Fruit fly (Drosophila melanogaster) whole organism, wandering third instar larva: ENCODE data around the gene CG9356.

ENCODE experiments used
- Abd-B ChIP-seq: fragments of >200 bp; optimal IDR thresholded peaks from 2 replicates; lab custom pipeline; 2017; ENCODE audit warnings: missing biosample characterization, missing genetic modification characterization
- CG32264 ChIP-seq: fragments of 200-800 bp; sonication (Bioruptor generic); optimal IDR thresholded peaks from 2 replicates; lab custom pipeline; 2016; ENCODE audit warnings: missing biosample characterization, missing genetic modification characterization
- CG9705 ChIP-seq: fragments of 200-800 bp; sonication (Bioruptor generic); optimal IDR thresholded peaks from 2 replicates; lab custom pipeline; 2018; ENCODE audit warnings: missing biosample characterization, mild to moderate bottlenecking, missing genetic modification characterization
- CrebA ChIP-seq: fragments of 200-800 bp; sonication (Bioruptor generic); optimal IDR thresholded peaks from 2 replicates; lab custom pipeline; 2016; ENCODE audit warnings: missing biosample characterization, mild to moderate bottlenecking, missing genetic modification characterization, borderline replicate concordance
- Dfd ChIP-seq: fragments of >200 bp; optimal IDR thresholded peaks from 2 replicates; lab custom pipeline; 2017; ENCODE audit warnings: missing biosample characterization, missing genetic modification characterization
- Dif ChIP-seq: fragments of 200-275, 200-300 bp; sonication (Bioruptor generic); optimal IDR thresholded peaks from 2 replicates; lab custom pipeline; 2018; ENCODE audit warnings: missing biosample characterization, missing genetic modification characterization; ENCODE audit not compliant: partially characterized antibody
- GATAd ChIP-seq: sonication (Bioruptor generic); optimal IDR thresholded peaks from 2 replicates; lab custom pipeline; 2016; ENCODE audit warnings: missing biosample characterization, missing genetic modification characterization
- HLH106 ChIP-seq: fragments of 200-800 bp; optimal IDR thresholded peaks from 3 replicates; lab custom pipeline; 2019; ENCODE audit warnings: missing biosample characterization, mild to moderate bottlenecking, missing genetic modification characterization, moderate library complexity
- Hnf4 ChIP-seq: fragments of 200-800 bp; sonication (Bioruptor generic); optimal IDR thresholded peaks from 2 replicates; lab custom pipeline; 2016; ENCODE audit warnings: missing biosample characterization, mild to moderate bottlenecking, missing genetic modification characterization
- Hr78 ChIP-seq: fragments of >200 bp; optimal IDR thresholded peaks from 2 replicates; lab custom pipeline; 2017; ENCODE audit warnings: missing biosample characterization, missing genetic modification characterization
- Jra ChIP-seq: sonication (Bioruptor generic); optimal IDR thresholded peaks from 2 replicates; lab custom pipeline; 2016; ENCODE audit warnings: missing biosample characterization, missing genetic modification characterization
- Mio ChIP-seq: sonication (Bioruptor generic); optimal IDR thresholded peaks from 2 replicates; lab custom pipeline; 2016; ENCODE audit warnings: missing biosample characterization, missing genetic modification characterization
- Myc ChIP-seq: fragments of >200 bp; optimal IDR thresholded peaks from 2 replicates; lab custom pipeline; 2017
- N ChIP-seq: fragments of >200 bp; optimal IDR thresholded peaks from 2 replicates; lab custom pipeline; 2018; ENCODE audit warnings: missing biosample characterization, missing external identifiers, missing genetic modification characterization
- OdsH ChIP-seq: fragments of 200-800 bp; sonication (Bioruptor generic); optimal IDR thresholded peaks from 2 replicates; lab custom pipeline; 2016; ENCODE audit warnings: missing biosample characterization, mild to moderate bottlenecking, missing genetic modification characterization
- Rel ChIP-seq, 2 experiments: fragments of 200-800 bp; sonication (Bioruptor generic) in 1 of 2; optimal IDR thresholded peaks; 2 replicates in 1 of 2; 3 replicates in 1 of 2; lab custom pipeline; 2016 to 2019; ENCODE audit warnings: mild to moderate bottlenecking in 2 of 2, missing biosample characterization in 2 of 2, missing genetic modification characterization in 2 of 2, moderate library complexity in 1 of 2
- Sp1 ChIP-seq: fragments of 200-800 bp; sonication (Bioruptor generic); optimal IDR thresholded peaks from 3 replicates; lab custom pipeline; 2019; ENCODE audit warnings: missing biosample characterization, mild to moderate bottlenecking, missing genetic modification characterization, moderate library complexity
- Vsx2 ChIP-seq: fragments of 200-300, 225-300 bp; sonication (Bioruptor generic); optimal IDR thresholded peaks from 2 replicates; lab custom pipeline; 2018; ENCODE audit warnings: missing biosample characterization, missing genetic modification characterization; ENCODE audit not compliant: partially characterized antibody
- br ChIP-seq: fragments of 200-800 bp; sonication (Bioruptor generic); optimal IDR thresholded peaks from 2 replicates; lab custom pipeline; 2016; ENCODE audit warnings: missing biosample characterization, missing genetic modification characterization
- brk ChIP-seq: fragments of 200-800 bp; sonication (Bioruptor generic); optimal IDR thresholded peaks from 2 replicates; lab custom pipeline; 2016; ENCODE audit warnings: missing biosample characterization, mild to moderate bottlenecking, missing genetic modification characterization
- dl ChIP-seq, 2 experiments: fragments of 175-275, 200-275 bp in 1 of 2; fragments of 200-275 bp in 1 of 2; sonication (Bioruptor generic); optimal IDR thresholded peaks; lab custom pipeline; 2018; ENCODE audit warnings: mild to moderate bottlenecking in 2 of 2, missing biosample characterization in 2 of 2, missing genetic modification characterization in 2 of 2, moderate library complexity in 2 of 2; ENCODE audit not compliant: partially characterized antibody in 2 of 2, insufficient read depth in 1 of 2
- dmrt93B ChIP-seq: fragments of 200-800 bp; sonication (Bioruptor generic); optimal IDR thresholded peaks from 2 replicates; lab custom pipeline; 2018; ENCODE audit warnings: missing biosample characterization, mild to moderate bottlenecking, missing genetic modification characterization
- dsf ChIP-seq: sonication (Bioruptor generic); optimal IDR thresholded peaks from 2 replicates; lab custom pipeline; 2016; ENCODE audit warnings: missing biosample characterization, missing genetic modification characterization, borderline replicate concordance
- ey ChIP-seq: fragments of 200-800 bp; sonication (Bioruptor generic); optimal IDR thresholded peaks from 2 replicates; lab custom pipeline; 2016; ENCODE audit warnings: missing biosample characterization, missing genetic modification characterization
- foxo ChIP-seq, 2 experiments: fragments of 200-800 bp; sonication (Bioruptor generic); optimal IDR thresholded peaks; 2 replicates in 1 of 2; 3 replicates in 1 of 2; lab custom pipeline; 2016 to 2017; ENCODE audit warnings: missing biosample characterization in 2 of 2, missing genetic modification characterization in 2 of 2
- fru ChIP-seq: fragments of 200-800 bp; sonication (Bioruptor generic); optimal IDR thresholded peaks from 3 replicates; lab custom pipeline; 2016; ENCODE audit warnings: missing biosample characterization, mild to moderate bottlenecking, missing genetic modification characterization
- h ChIP-seq: fragments of 200-800 bp; sonication (Bioruptor generic); optimal IDR thresholded peaks from 3 replicates; lab custom pipeline; 2016; ENCODE audit warnings: missing biosample characterization, mild to moderate bottlenecking, missing genetic modification characterization
- jim ChIP-seq: fragments of 175-275, 200-325 bp; sonication (Bioruptor generic); optimal IDR thresholded peaks from 2 replicates; lab custom pipeline; 2016; ENCODE audit warnings: missing biosample characterization, mild to moderate bottlenecking, missing genetic modification characterization
- lola ChIP-seq: fragments of >200 bp; optimal IDR thresholded peaks from 2 replicates; lab custom pipeline; 2017; ENCODE audit warnings: missing biosample characterization, missing genetic modification characterization
- pan ChIP-seq: fragments of >200 bp; optimal IDR thresholded peaks from 2 replicates; lab custom pipeline; 2017
- psq ChIP-seq: fragments of 200-800 bp; sonication (Bioruptor generic); optimal IDR thresholded peaks from 3 replicates; lab custom pipeline; 2017; ENCODE audit warnings: missing biosample characterization, mild to moderate bottlenecking, missing genetic modification characterization, moderate library complexity
- rgr ChIP-seq: fragments of 200-800 bp; sonication (Bioruptor generic); optimal IDR thresholded peaks from 3 replicates; lab custom pipeline; 2016; ENCODE audit warnings: missing biosample characterization, mild to moderate bottlenecking, missing genetic modification characterization
- sage ChIP-seq: fragments of 200-800 bp; sonication (Bioruptor generic); optimal IDR thresholded peaks from 2 replicates; lab custom pipeline; 2016; ENCODE audit warnings: missing biosample characterization, mild to moderate bottlenecking, missing genetic modification characterization
- sv ChIP-seq: fragments of 200-800 bp; sonication (Bioruptor generic); optimal IDR thresholded peaks from 3 replicates; lab custom pipeline; 2016; ENCODE audit warnings: missing biosample characterization, missing genetic modification characterization
- tai ChIP-seq: sonication (Bioruptor generic); optimal IDR thresholded peaks from 2 replicates; lab custom pipeline; 2016; ENCODE audit warnings: missing biosample characterization, missing genetic modification characterization
- usp ChIP-seq: fragments of >200 bp; optimal IDR thresholded peaks from 2 replicates; lab custom pipeline; 2017; ENCODE audit warnings: missing biosample characterization, missing genetic modification characterization
- woc ChIP-seq: sonication (Bioruptor generic); optimal IDR thresholded peaks from 2 replicates; lab custom pipeline; 2016; ENCODE audit warnings: missing biosample characterization, mild to moderate bottlenecking, missing genetic modification characterization

CG9356 gene

dm6 chr3R:9433774-9434173 lies 29.7 kb upstream of the CG9356 start:
- TF ChIP-seq rgr (no peak), h (GFP tag; lab: Kevin White, UChicago) (no peak), brk (GFP tag; lab: Kevin White, UChicago) (no peak), Vsx2 (no peak), CG9705 (GFP tag; lab: Kevin White, UChicago) (no peak), HLH106 (tag; lab: Kevin White, UChicago) (no peak), br (GFP tag; lab: Kevin White, UChicago) (no peak), Hnf4 (no peak), jim (GFP tag; lab: Kevin White, UChicago) (no peak), N (GFP tag; lab: Kevin White, UChicago) (no peak), tai (GFP tag; lab: Kevin White, UChicago) (no peak), psq (no peak), sv (GFP tag; lab: Kevin White, UChicago) (no peak), Dif (GFP tag; lab: Kevin White, UChicago) (no peak)

- no peak for TF ChIP-seq dsf (GFP tag; lab: Kevin White, UChicago)
- no peak for TF ChIP-seq Dfd (GFP tag; lab: Kevin White, UChicago)
- TF ChIP-seq sage (GFP tag; lab: Kevin White, UChicago), result no peak
- TF ChIP-seq Hnf4, result no peak
- TF ChIP-seq Hr78 (GFP tag; lab: Kevin White, UChicago), result no peak
- no peak for TF ChIP-seq sv (GFP tag; lab: Kevin White, UChicago)
- TF ChIP-seq rgr, result no peak
- TF ChIP-seq fru, result no peak
- no peak for TF ChIP-seq HLH106 (tag; lab: Kevin White, UChicago)
- TF ChIP-seq CrebA (GFP tag; lab: Kevin White, UChicago), result no peak
- no peak for TF ChIP-seq ey
- no peak for TF ChIP-seq Abd-B (GFP tag; lab: Kevin White, UChicago)
- no peak for TF ChIP-seq GATAd (GFP tag; lab: Kevin White, UChicago)
- no peak for TF ChIP-seq lola
- no peak for TF ChIP-seq Jra (GFP tag; lab: Kevin White, UChicago)
- TF ChIP-seq Vsx2, result no peak
- TF ChIP-seq tai (GFP tag; lab: Kevin White, UChicago), result no peak
- no peak for TF ChIP-seq h (GFP tag; lab: Kevin White, UChicago)
- no peak for TF ChIP-seq woc (GFP tag; lab: Kevin White, UChicago)
- no peak for TF ChIP-seq N (GFP tag; lab: Kevin White, UChicago)
Observed at dm6 chr3R:9433270-9433669, 29.2 kb upstream of the CG9356 start.

- TF ChIP-seq rgr (peak; percentile 30), fru (peak; percentile 47), foxo (GFP tag; optimal IDR thresholded peaks at IDR 0.05; lab: Kevin White, UChicago) (peak in 1 of 2 experiments; percentile 50), Rel (GFP tag; optimal IDR thresholded peaks at IDR 0.05; lab: Kevin White, UChicago) (no peak), Rel (tag; optimal IDR thresholded peaks at IDR 0.05; lab: Kevin White, UChicago) (no peak), Hnf4 (no peak), OdsH (GFP tag; lab: Kevin White, UChicago) (peak; percentile 36), sv (GFP tag; lab: Kevin White, UChicago) (peak; percentile 1), psq (peak; percentile 3), Mio (no peak), ey (peak; percentile 40)
Observed at dm6 chr3R:9430344-9431253, 26.5 kb upstream of the CG9356 start.

- TF ChIP-seq dmrt93B (GFP tag; lab: Kevin White, UChicago), result peak; percentile 46
- TF ChIP-seq jim (GFP tag; lab: Kevin White, UChicago), result no peak
- no peak for TF ChIP-seq Abd-B (GFP tag; lab: Kevin White, UChicago)
- TF ChIP-seq Mio, result peak; percentile 55
- TF ChIP-seq sv (GFP tag; lab: Kevin White, UChicago), result peak; percentile 42
- peak; percentile 85 for TF ChIP-seq foxo (GFP tag; optimal IDR thresholded peaks at IDR 0.05; lab: Kevin White, UChicago)
- TF ChIP-seq Jra (GFP tag; lab: Kevin White, UChicago), result peak; percentile 12
- TF ChIP-seq rgr, result peak; percentile 91
- peak; percentile 76 for TF ChIP-seq Hnf4
- TF ChIP-seq woc (GFP tag; lab: Kevin White, UChicago), result peak; percentile 77
- TF ChIP-seq pan (lab: Kevin White, UChicago), result no peak
- TF ChIP-seq tai (GFP tag; lab: Kevin White, UChicago), result peak; percentile 66
- TF ChIP-seq GATAd (GFP tag; lab: Kevin White, UChicago), result no peak
- TF ChIP-seq psq, result peak; percentile 84
- TF ChIP-seq Hr78 (GFP tag; lab: Kevin White, UChicago), result no peak
- no peak for TF ChIP-seq dl (GFP tag; optimal IDR thresholded peaks at IDR 0.05; lab: Kevin White, UChicago; ENCODE audit: insufficient read depth in 1 of 2, partially characterized antibody in 2 of 2)
- peak; percentile 74 for TF ChIP-seq Sp1 (GFP tag; lab: Kevin White, UChicago)
- TF ChIP-seq brk (GFP tag; lab: Kevin White, UChicago), result peak; percentile 80
- peak; percentile 85 for TF ChIP-seq br (GFP tag; lab: Kevin White, UChicago)
- TF ChIP-seq ey, result peak; percentile 92
- TF ChIP-seq OdsH (GFP tag; lab: Kevin White, UChicago), result peak; percentile 90
- TF ChIP-seq usp, result no peak
- no peak for TF ChIP-seq Vsx2
- no peak for TF ChIP-seq Dfd (GFP tag; lab: Kevin White, UChicago)
- TF ChIP-seq N (GFP tag; lab: Kevin White, UChicago), result no peak
- TF ChIP-seq lola, result no peak
- no peak for TF ChIP-seq Myc (lab: Kevin White, UChicago)
- peak; percentile 69 for TF ChIP-seq CG32264 (GFP tag; lab: Kevin White, UChicago)
- peak; percentile 58 for TF ChIP-seq Rel (GFP tag; optimal IDR thresholded peaks at IDR 0.05; lab: Kevin White, UChicago)
- TF ChIP-seq Rel (tag; optimal IDR thresholded peaks at IDR 0.05; lab: Kevin White, UChicago), result peak; percentile 97
- TF ChIP-seq dsf (GFP tag; lab: Kevin White, UChicago), result no peak
Observed at dm6 chr3R:9428988-9429387, 24.9 kb upstream of the CG9356 start.
